Worm (Caenorhabditis elegans) whole organism, L1 larva: ENCODE measurements around the gene F32D8.1.

Experiments used
- aha-1 ChIP-seq: fragments of 150-350 bp; optimal IDR thresholded peaks from 2 replicates; lab custom pipeline; 2014; ENCODE audit warnings: missing biosample characterization, missing genetic modification characterization
- dpl-1 ChIP-seq, 3 experiments: fragments of 150-350 bp in 2 of 3; sonication (generic microtip) in 1 of 3; optimal IDR thresholded peaks; 2 replicates each; lab custom pipeline; 2014 to 2017; ENCODE audit warnings: missing biosample characterization in 3 of 3, missing genetic modification characterization in 3 of 3, missing genetic modification reagents in 3 of 3
- dsc-1 ChIP-seq: sonication (generic microtip); optimal IDR thresholded peaks from 2 replicates; lab custom pipeline; 2016; ENCODE audit warnings: mild to moderate bottlenecking, missing genetic modification characterization, missing compliant biosample characterization
- fos-1 ChIP-seq: fragments of 150-350 bp; optimal IDR thresholded peaks from 2 replicates; lab custom pipeline; 2014; ENCODE audit warnings: missing biosample characterization, missing genetic modification characterization
- lin-15B ChIP-seq: fragments of 150-350 bp; sonication (generic microtip); optimal IDR thresholded peaks from 3 replicates; lab custom pipeline; 2014; ENCODE audit warnings: missing biosample characterization, missing genetic modification characterization
- lsy-2 ChIP-seq, 2 experiments: fragments of 150-350 bp; optimal IDR thresholded peaks; 2 replicates each; lab custom pipeline; 2014; ENCODE audit warnings: missing biosample characterization in 2 of 2, missing genetic modification characterization in 2 of 2
- nhr-85 ChIP-seq: sonication (generic microtip); peaks from one replicate; lab custom pipeline; 2016; ENCODE audit warnings: missing genetic modification characterization, inconsistent platforms, missing compliant biosample characterization
- nhr-90 ChIP-seq: sonication (generic microtip); optimal IDR thresholded peaks from 2 replicates; lab custom pipeline; 2016; ENCODE audit warnings: mild to moderate bottlenecking, missing genetic modification characterization, missing compliant biosample characterization; ENCODE audit not compliant: poor library complexity
- sptf-1 ChIP-seq: fragments of 150-350 bp; optimal IDR thresholded peaks from 2 replicates; lab custom pipeline; 2014; ENCODE audit warnings: missing biosample characterization, missing genetic modification characterization
- tbx-2 ChIP-seq: sonication (generic microtip); optimal IDR thresholded peaks from 2 replicates; lab custom pipeline; 2016; ENCODE audit warnings: missing genetic modification characterization, missing compliant biosample characterization
- tlp-1 ChIP-seq: fragments of 150-350 bp; optimal IDR thresholded peaks from 2 replicates; lab custom pipeline; 2014; ENCODE audit warnings: missing biosample characterization, missing genetic modification characterization
- unc-30 ChIP-seq: sonication (generic microtip); optimal IDR thresholded peaks from 2 replicates; lab custom pipeline; 2017; ENCODE audit warnings: missing biosample characterization, missing genetic modification characterization
- ztf-11 ChIP-seq, 2 experiments: sonication (generic microtip); optimal IDR thresholded peaks; 2 replicates each; lab custom pipeline; 2016 to 2017; ENCODE audit warnings: missing genetic modification characterization in 2 of 2, missing biosample characterization in 1 of 2, missing compliant biosample characterization in 1 of 2

ce11 chrV:10877808-10878600 lies 2.6 kb upstream of the F32D8.1 start:
- TF ChIP-seq fos-1 (tag; lab: Kevin White, UChicago) (peak; percentile 2), nhr-85 (tag; lab: Kevin White, UChicago) (peak; percentile 73), lsy-2 (tag; optimal IDR thresholded peaks at IDR 0.05; lab: Kevin White, UChicago) (peak in 1 of 2 experiments; percentile 0), ztf-11 (tag; optimal IDR thresholded peaks at IDR 0.05; lab: Kevin White, UChicago) (no peak), tbx-2 (tag; lab: Kevin White, UChicago) (no peak), aha-1 (tag; lab: Kevin White, UChicago) (no peak), lin-15B (tag; lab: Kevin White, UChicago) (no peak), dpl-1 (GFP tag; optimal IDR thresholded peaks at IDR 0.05; lab: Kevin White, UChicago) (no peak), dsc-1 (tag; lab: Kevin White, UChicago) (no peak), sptf-1 (tag; lab: Kevin White, UChicago) (no peak), tlp-1 (tag; lab: Kevin White, UChicago) (no peak), nhr-90 (no peak), unc-30 (tag; lab: Kevin White, UChicago) (no peak)
